Worm (Caenorhabditis elegans): Measurements from ENCODE around the gene D1054.19.

- TF ChIP-seq nhr-237 (tag; optimal IDR thresholded peaks at IDR 0.05): no peak
- no peak for TF ChIP-seq elt-2 (tag; optimal IDR thresholded peaks at IDR 0.05)
- TF ChIP-seq nhr-77 (tag; optimal IDR thresholded peaks at IDR 0.05): no peak
Measured at ce11 chrV:10793498-10793897, 2.1 kb upstream of the D1054.19 start, which contains the start of gene ule-3.

Measured in whole organism, L3 larva.